Fruit fly (Drosophila melanogaster) whole organism, wandering third instar larva: ENCODE data around the gene spi.

Experiments
- Abd-B ChIP-seq: fragments of >200 bp; optimal IDR thresholded peaks from 2 replicates; lab custom pipeline; 2017; ENCODE audit warnings: missing biosample characterization, missing genetic modification characterization
- CG32264 ChIP-seq: fragments of 200-800 bp; sonication (Bioruptor generic); optimal IDR thresholded peaks from 2 replicates; lab custom pipeline; 2016; ENCODE audit warnings: missing biosample characterization, missing genetic modification characterization
- Dfd ChIP-seq: fragments of >200 bp; optimal IDR thresholded peaks from 2 replicates; lab custom pipeline; 2017; ENCODE audit warnings: missing biosample characterization, missing genetic modification characterization
- Hr83 ChIP-seq: fragments of 200-300 bp; sonication (Bioruptor generic); optimal IDR thresholded peaks from 2 replicates; lab custom pipeline; 2016; ENCODE audit warnings: missing biosample characterization, mild to moderate bottlenecking, missing genetic modification characterization, moderate library complexity; ENCODE audit not compliant: poor library complexity, severe bottlenecking
- Mio ChIP-seq: sonication (Bioruptor generic); optimal IDR thresholded peaks from 2 replicates; lab custom pipeline; 2016; ENCODE audit warnings: missing biosample characterization, missing genetic modification characterization
- Myc ChIP-seq: fragments of >200 bp; optimal IDR thresholded peaks from 2 replicates; lab custom pipeline; 2017
- Rel ChIP-seq, 2 experiments: fragments of 200-800 bp; sonication (Bioruptor generic) in 1 of 2; optimal IDR thresholded peaks; 2 replicates in 1 of 2; 3 replicates in 1 of 2; lab custom pipeline; 2016 to 2019; ENCODE audit warnings: mild to moderate bottlenecking in 2 of 2, missing biosample characterization in 2 of 2, missing genetic modification characterization in 2 of 2, moderate library complexity in 1 of 2
- brk ChIP-seq: fragments of 200-800 bp; sonication (Bioruptor generic); optimal IDR thresholded peaks from 2 replicates; lab custom pipeline; 2016; ENCODE audit warnings: missing biosample characterization, mild to moderate bottlenecking, missing genetic modification characterization
- dmrt93B ChIP-seq: fragments of 200-800 bp; sonication (Bioruptor generic); optimal IDR thresholded peaks from 2 replicates; lab custom pipeline; 2018; ENCODE audit warnings: missing biosample characterization, mild to moderate bottlenecking, missing genetic modification characterization
- jim ChIP-seq: fragments of 175-275, 200-325 bp; sonication (Bioruptor generic); optimal IDR thresholded peaks from 2 replicates; lab custom pipeline; 2016; ENCODE audit warnings: missing biosample characterization, mild to moderate bottlenecking, missing genetic modification characterization
- pan ChIP-seq: fragments of >200 bp; optimal IDR thresholded peaks from 2 replicates; lab custom pipeline; 2017

dm6 chr2L:19518636-19519086, 58.5 kb downstream of the spi start, which contains the start of gene CG10132:
- TF ChIP-seq Mio: no peak
- TF ChIP-seq Myc: no peak
- no peak for TF ChIP-seq CG32264 (GFP tag; lab: Kevin White, UChicago)
- no peak for TF ChIP-seq Dfd (GFP tag; lab: Kevin White, UChicago)
- TF ChIP-seq brk (GFP tag; lab: Kevin White, UChicago): no peak
- no peak for TF ChIP-seq Abd-B (GFP tag; lab: Kevin White, UChicago)
- no peak for TF ChIP-seq pan (lab: Kevin White, UChicago)
- no peak for TF ChIP-seq dmrt93B (GFP tag; lab: Kevin White, UChicago)
- TF ChIP-seq Hr83 (GFP tag; lab: Kevin White, UChicago): no peak
- no peak for TF ChIP-seq jim
- no peak for TF ChIP-seq Rel (GFP tag; optimal IDR thresholded peaks at IDR 0.05; lab: Kevin White, UChicago)
- TF ChIP-seq Rel (tag; optimal IDR thresholded peaks at IDR 0.05; lab: Kevin White, UChicago): no peak
